Fruit fly (Drosophila melanogaster) whole organism, prepupa: ENCODE results near the gene Cyp309a1.
A peak's percentile ranks its signal among the peaks of the same experiment; 100 is the strongest.

Source experiments
- CG10669 ChIP-seq: fragments of 200-800 bp; sonication (Bioruptor generic); optimal IDR thresholded peaks from 3 replicates; lab custom pipeline; 2018; ENCODE audit warnings: missing biosample characterization, mild to moderate bottlenecking, missing genetic modification characterization, moderate library complexity
- CG11294 ChIP-seq: fragments of 200-800 bp; sonication (Bioruptor generic); IDR thresholded peaks from 2 replicates; pipeline ENCODE4 v1.3.6; 2022; ENCODE audit warnings: missing biosample characterization, missing genetic modification characterization
- CG11762 ChIP-seq: fragments of 200-800 bp; sonication (Bioruptor generic); optimal IDR thresholded peaks from 3 replicates; lab custom pipeline; 2016; ENCODE audit warnings: missing biosample characterization, missing genetic modification characterization; ENCODE audit not compliant: insufficient read depth
- CG15336 ChIP-seq: fragments of 200-800 bp; sonication (Bioruptor generic); IDR thresholded peaks from 2 replicates; pipeline ENCODE4 v1.3.6; 2022; ENCODE audit warnings: missing biosample characterization, missing genetic modification characterization
- CG3032 ChIP-seq: fragments of 200-800 bp; optimal IDR thresholded peaks from 2 replicates; lab custom pipeline; 2019; ENCODE audit warnings: missing biosample characterization, mild to moderate bottlenecking, missing genetic modification characterization, moderate library complexity
- CG32006 ChIP-seq: fragments of 200-800 bp; sonication (Bioruptor generic); optimal IDR thresholded peaks from 3 replicates; lab custom pipeline; 2017; ENCODE audit warnings: missing biosample characterization, mild to moderate bottlenecking, missing genetic modification characterization
- CG3919 ChIP-seq: fragments of 200-800 bp; sonication (Bioruptor generic); optimal IDR thresholded peaks from 3 replicates; lab custom pipeline; 2016; ENCODE audit warnings: missing biosample characterization, missing genetic modification characterization
- CG6163 ChIP-seq: fragments of 200-800 bp; sonication (Bioruptor generic); IDR thresholded peaks from 3 replicates; pipeline ENCODE4 v1.3.6; 2022; ENCODE audit warnings: missing biosample characterization, missing genetic modification characterization
- CG6276 ChIP-seq: fragments of 200-800 bp; sonication (Bioruptor generic); optimal IDR thresholded peaks from 2 replicates; lab custom pipeline; 2017; ENCODE audit warnings: missing biosample characterization, mild to moderate bottlenecking, missing genetic modification characterization
- CG6854 ChIP-seq: fragments of 200-800 bp; sonication (Bioruptor generic); optimal IDR thresholded peaks from 2 replicates; lab custom pipeline; 2017; ENCODE audit warnings: missing biosample characterization, mild to moderate bottlenecking, missing genetic modification characterization
- CG8119 ChIP-seq: fragments of 200-800 bp; sonication (Bioruptor generic); IDR thresholded peaks from 3 replicates; pipeline ENCODE4 v1.3.6; 2022; ENCODE audit warnings: missing biosample characterization, missing genetic modification characterization
- CG9139 ChIP-seq: fragments of 200-800 bp; sonication (Bioruptor generic); optimal IDR thresholded peaks from 3 replicates; lab custom pipeline; 2017; ENCODE audit warnings: missing biosample characterization, mild to moderate bottlenecking, missing genetic modification characterization
- Eip78C ChIP-seq: fragments of 200-800 bp; sonication (Bioruptor generic); peaks from one replicate; lab custom pipeline; 2016; ENCODE audit warnings: missing biosample characterization, missing genetic modification characterization
- Ets21C ChIP-seq: fragments of 200-800 bp; sonication (Bioruptor generic); optimal IDR thresholded peaks from 3 replicates; lab custom pipeline; 2016; ENCODE audit warnings: missing biosample characterization, missing genetic modification characterization
- Gug ChIP-seq: fragments of 200-800 bp; sonication (Bioruptor generic); IDR thresholded peaks from 2 replicates; pipeline ENCODE4 v1.3.6; 2022; ENCODE audit warnings: missing biosample characterization, missing genetic modification characterization
- Hr4 ChIP-seq: fragments of 200-800 bp; sonication (Bioruptor generic); optimal IDR thresholded peaks from 3 replicates; lab custom pipeline; 2016; ENCODE audit warnings: missing biosample characterization, missing genetic modification characterization
- eg ChIP-seq: fragments of 200-800 bp; sonication (Bioruptor generic); IDR thresholded peaks from 3 replicates; pipeline ENCODE4 v1.3.6; 2022; ENCODE audit warnings: missing biosample characterization, missing genetic modification characterization
- fd59A ChIP-seq: fragments of 200-800 bp; sonication (Bioruptor generic); optimal IDR thresholded peaks from 2 replicates; lab custom pipeline; 2017; ENCODE audit warnings: missing biosample characterization, mild to moderate bottlenecking, missing genetic modification characterization, missing genetic modification reagents
- fd85E ChIP-seq: fragments of 200-800 bp; sonication (Bioruptor generic); optimal IDR thresholded peaks from 3 replicates; lab custom pipeline; 2016; ENCODE audit warnings: missing biosample characterization, missing genetic modification characterization
- vri ChIP-seq: fragments of 200-800 bp; sonication (Bioruptor generic); optimal IDR thresholded peaks from 3 replicates; lab custom pipeline; 2016; ENCODE audit warnings: missing biosample characterization, mild to moderate bottlenecking, missing genetic modification characterization

Cyp309a1 gene

DNA sequence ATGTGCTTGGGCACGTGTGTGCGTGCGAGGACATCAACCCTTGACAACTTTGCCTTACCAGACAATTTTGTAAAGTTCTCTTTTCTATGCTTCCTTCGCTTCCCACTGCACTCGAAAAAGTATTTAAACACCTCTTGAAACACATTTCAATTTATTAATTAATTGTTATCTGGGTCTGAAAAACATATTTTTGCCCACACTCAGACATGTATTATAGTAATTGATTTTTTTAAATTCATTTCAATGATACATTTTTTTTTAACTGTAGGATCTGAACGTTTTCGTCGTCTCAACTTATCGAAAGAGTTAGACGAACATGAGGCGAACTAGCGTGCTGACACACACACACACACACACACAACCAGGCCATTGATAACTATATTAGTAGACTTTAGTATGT is 22.1 kb downstream of the Cyp309a1 start:
- TF ChIP-seq fd85E (GFP tag; lab: Kevin White, UChicago) (no peak), CG8119 (0 out of 3 replicates have a peak, but pooled peaks have one; percentile 37), Ets21C (no peak), Gug (GFP tag; lab: Robert Waterston, UW) (0 out of 2 replicates have a peak, but pooled peaks have one; percentile 21), CG32006 (peak; percentile 20), CG6854 (GFP tag; lab: Kevin White, UChicago) (no peak), CG15336 (GFP tag; lab: Robert Waterston, UW) (0 out of 2 replicates have a peak, but pooled peaks have one; percentile 17), Eip78C (GFP tag; lab: Kevin White, UChicago) (peak; percentile 23), eg (GFP tag; lab: Robert Waterston, UW) (0 out of 3 replicates have a peak, but pooled peaks have one; percentile 27)
- TF ChIP-seq, all 60 proteins: peak for 6

DNA sequence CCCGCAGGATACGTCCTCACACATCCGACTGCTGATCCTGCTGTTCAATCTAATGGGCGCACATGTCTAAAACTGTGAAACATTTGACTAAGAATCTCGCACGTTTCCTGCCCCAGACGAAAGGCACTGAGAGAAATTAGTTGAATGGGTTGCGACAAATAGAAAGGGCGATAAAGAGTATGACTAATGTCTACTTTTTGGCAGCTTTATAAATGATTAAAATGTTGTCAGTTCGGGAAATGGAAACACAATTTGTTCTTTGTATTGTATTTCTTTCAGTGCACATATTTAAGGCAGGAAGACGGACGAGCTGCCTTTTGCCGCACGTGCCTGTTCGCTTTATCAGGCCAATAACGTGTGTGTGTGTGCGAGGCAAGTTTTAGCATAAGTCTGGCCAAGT is 36.5 kb downstream of the Cyp309a1 start:
- TF ChIP-seq CG6163 (GFP tag; lab: Robert Waterston, UW) (peak; percentile 38; the same call in 2 of the 3 replicates), CG9139 (GFP tag; lab: Kevin White, UChicago) (no peak), CG32006 (peak; percentile 20), Hr4 (GFP tag; lab: Kevin White, UChicago) (peak; percentile 1), fd59A (GFP tag; lab: Kevin White, UChicago) (no peak), CG3919 (peak; percentile 2), CG10669 (peak; percentile 8), Eip78C (GFP tag; lab: Kevin White, UChicago) (peak; percentile 32), CG11762 (GFP tag; lab: Kevin White, UChicago) (no peak), vri (no peak), CG3032 (tag; lab: Kevin White, UChicago) (no peak)

DNA sequence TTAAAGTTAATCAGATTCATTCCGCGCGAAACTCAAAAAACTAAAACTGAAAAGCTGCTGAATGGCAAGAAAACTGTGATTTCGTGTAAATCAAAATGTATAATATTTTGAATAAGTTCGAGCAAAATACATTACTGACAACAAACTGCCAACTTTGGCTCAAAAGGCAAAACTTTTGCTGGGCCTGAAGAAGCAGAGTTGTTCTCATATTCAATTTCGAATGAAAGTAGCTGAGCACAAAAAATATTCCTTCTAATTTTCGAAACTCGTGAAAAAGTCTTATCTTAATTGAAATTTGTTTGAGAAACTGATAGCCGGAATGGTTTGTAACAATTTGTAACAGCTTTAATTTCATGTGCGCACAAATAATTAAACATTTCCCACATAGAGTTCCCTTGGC is 46.7 kb downstream of the Cyp309a1 start, which contains the start of gene CG3528:
TSS of gene CG3528 (minus strand) at position 101 of the 400 bp plus-strand sequence.
- TF ChIP-seq CG11294 (no peak), CG6276 (GFP tag; lab: Kevin White, UChicago) (no peak)
